Worm (Caenorhabditis elegans) whole organism, L1 larva: ENCODE results near the gene cul-6.

Experiments used
- C16A3.4 ChIP-seq: fragments of 150-350 bp; optimal IDR thresholded peaks from 2 replicates; lab custom pipeline; 2014; ENCODE audit warnings: missing biosample characterization, missing genetic modification characterization
- C34B4.2 ChIP-seq: sonication (generic microtip); optimal IDR thresholded peaks from 2 replicates; lab custom pipeline; 2017; ENCODE audit warnings: mild to moderate bottlenecking, missing genetic modification characterization, missing compliant biosample characterization
- Y116A8C.19 ChIP-seq: sonication (generic microtip); optimal IDR thresholded peaks from 2 replicates; lab custom pipeline; 2016; ENCODE audit warnings: missing compliant biosample characterization, missing genetic modification characterization, borderline replicate concordance
- aha-1 ChIP-seq: fragments of 150-350 bp; optimal IDR thresholded peaks from 2 replicates; lab custom pipeline; 2014; ENCODE audit warnings: missing biosample characterization, missing genetic modification characterization
- alr-1 ChIP-seq: fragments of 200-800 bp; sonication (Bioruptor generic); optimal IDR thresholded peaks from 2 replicates; lab custom pipeline; 2018; ENCODE audit warnings: borderline replicate concordance, mild to moderate bottlenecking, missing genetic modification characterization, missing compliant biosample characterization
- aly-2 ChIP-seq: fragments of 150-350 bp; optimal IDR thresholded peaks from 2 replicates; lab custom pipeline; 2014; ENCODE audit warnings: missing biosample characterization, missing genetic modification characterization
- ama-1 ChIP-seq: fragments of 150-350 bp; optimal IDR thresholded peaks from 2 replicates; lab custom pipeline; 2014
- ceh-63 ChIP-seq: fragments of 200-800 bp; sonication (Bioruptor generic); optimal IDR thresholded peaks from 2 replicates; lab custom pipeline; 2018; ENCODE audit warnings: mild to moderate bottlenecking, missing genetic modification characterization, missing compliant biosample characterization
- ceh-82 ChIP-seq, 3 experiments: fragments of 150-350 bp in 1 of 3; sonication (generic microtip) in 2 of 3; optimal IDR thresholded peaks; 2 replicates each; lab custom pipeline; 2014 to 2017; ENCODE audit warnings: missing biosample characterization in 3 of 3, missing genetic modification characterization in 3 of 3
- ceh-90 ChIP-seq: sonication (generic microtip); optimal IDR thresholded peaks from 2 replicates; lab custom pipeline; 2016; ENCODE audit warnings: missing genetic modification characterization, missing compliant biosample characterization
- ces-1 ChIP-seq: fragments of 150-350 bp; optimal IDR thresholded peaks from 2 replicates; lab custom pipeline; 2014; ENCODE audit warnings: missing biosample characterization, missing genetic modification reagents, missing genetic modification characterization
- efl-3 ChIP-seq: fragments of 200-800 bp; sonication (Bioruptor generic); optimal IDR thresholded peaks from 2 replicates; lab custom pipeline; 2018; ENCODE audit warnings: mild to moderate bottlenecking, missing genetic modification characterization, missing compliant biosample characterization
- egl-13 ChIP-seq: sonication (generic microtip); optimal IDR thresholded peaks from 2 replicates; lab custom pipeline; 2016; ENCODE audit warnings: missing genotype, missing genetic modification reagents, missing genetic modification characterization, missing compliant biosample characterization
- egl-27 ChIP-seq, 2 experiments: fragments of 150-350 bp in 1 of 2; sonication (generic microtip); optimal IDR thresholded peaks; 3 replicates each; lab custom pipeline; 2017 to 2018; ENCODE audit warnings: missing biosample characterization in 2 of 2, missing genetic modification characterization in 2 of 2, missing genetic modification reagents in 2 of 2
- elt-2 ChIP-seq: sonication (generic microtip); optimal IDR thresholded peaks from 2 replicates; lab custom pipeline; 2016; ENCODE audit warnings: missing genetic modification characterization, mild to moderate bottlenecking, inconsistent platforms, missing compliant biosample characterization, missing genetic modification reagents
- fkh-8 ChIP-seq: sonication (generic microtip); optimal IDR thresholded peaks from 2 replicates; lab custom pipeline; 2016; ENCODE audit warnings: mild to moderate bottlenecking, missing genetic modification characterization, missing compliant biosample characterization
- grh-1 ChIP-seq: fragments of 200-800 bp; sonication (Bioruptor generic); IDR thresholded peaks from 2 replicates; pipeline ENCODE4 v1.3.6; 2022; ENCODE audit warnings: missing genetic modification reagents, missing genetic modification characterization, missing compliant biosample characterization
- irx-1 ChIP-seq: sonication (generic microtip); optimal IDR thresholded peaks from 2 replicates; lab custom pipeline; 2016; ENCODE audit warnings: missing genetic modification characterization, missing compliant biosample characterization
- isw-1 ChIP-seq: fragments of 200-800 bp; sonication (Bioruptor generic); IDR thresholded peaks from 2 replicates; pipeline ENCODE4 v1.3.6; 2022; ENCODE audit warnings: missing genetic modification characterization, missing compliant biosample characterization
- jun-1 ChIP-seq: fragments of 150-350 bp; optimal IDR thresholded peaks from 2 replicates; lab custom pipeline; 2014; ENCODE audit warnings: missing biosample characterization, missing genetic modification reagents, missing genetic modification characterization
- lin-14 ChIP-seq: fragments of 200-800 bp; sonication (Bioruptor generic); optimal IDR thresholded peaks from 2 replicates; lab custom pipeline; 2018; ENCODE audit warnings: mild to moderate bottlenecking, missing genetic modification characterization, moderate library complexity, missing compliant biosample characterization
- lin-15B ChIP-seq: fragments of 150-350 bp; sonication (generic microtip); optimal IDR thresholded peaks from 3 replicates; lab custom pipeline; 2014; ENCODE audit warnings: missing biosample characterization, missing genetic modification characterization
- lin-35 ChIP-seq, 2 experiments: fragments of 150-350 bp; optimal IDR thresholded peaks; 2 replicates each; lab custom pipeline; 2014; ENCODE audit warnings: missing biosample characterization in 2 of 2, missing genetic modification characterization in 2 of 2, missing genetic modification reagents in 2 of 2
- lir-3 ChIP-seq: sonication (generic microtip); optimal IDR thresholded peaks from 2 replicates; lab custom pipeline; 2016; ENCODE audit warnings: mild to moderate bottlenecking, missing genetic modification characterization, moderate library complexity, missing compliant biosample characterization; ENCODE audit not compliant: poor library complexity
- lsy-2 ChIP-seq, 2 experiments: fragments of 150-350 bp; optimal IDR thresholded peaks; 2 replicates each; lab custom pipeline; 2014; ENCODE audit warnings: missing biosample characterization in 2 of 2, missing genetic modification characterization in 2 of 2
- mdl-1 ChIP-seq, 2 experiments: fragments of 150-350 bp; optimal IDR thresholded peaks; 2 replicates each; lab custom pipeline; 2014 to 2017; ENCODE audit warnings: missing biosample characterization in 2 of 2, missing genetic modification characterization in 2 of 2, inconsistent platforms in 1 of 2
- mef-2 ChIP-seq: fragments of 150-350 bp; optimal IDR thresholded peaks from 2 replicates; lab custom pipeline; 2014; ENCODE audit warnings: missing biosample characterization, missing genetic modification characterization
- nhr-11 ChIP-seq: fragments of 150-350 bp; optimal IDR thresholded peaks from 2 replicates; lab custom pipeline; 2014; ENCODE audit warnings: missing biosample characterization, missing genetic modification characterization
- nhr-20 ChIP-seq: sonication (generic microtip); optimal IDR thresholded peaks from 2 replicates; lab custom pipeline; 2016; ENCODE audit warnings: mild to moderate bottlenecking, missing genetic modification characterization, missing compliant biosample characterization
- nhr-47 ChIP-seq: sonication (generic microtip); optimal IDR thresholded peaks from 2 replicates; lab custom pipeline; 2016; ENCODE audit warnings: mild to moderate bottlenecking, missing genetic modification characterization, moderate library complexity, missing compliant biosample characterization
- nhr-76 ChIP-seq: sonication (generic microtip); optimal IDR thresholded peaks from 2 replicates; lab custom pipeline; 2017; ENCODE audit warnings: missing biosample characterization, missing genetic modification characterization
- nhr-77 ChIP-seq: fragments of 150-350 bp; optimal IDR thresholded peaks from 2 replicates; lab custom pipeline; 2014; ENCODE audit warnings: missing biosample characterization, missing genetic modification characterization
- nhr-85 ChIP-seq: sonication (generic microtip); peaks from one replicate; lab custom pipeline; 2016; ENCODE audit warnings: missing genetic modification characterization, inconsistent platforms, missing compliant biosample characterization
- pax-3 ChIP-seq: fragments of 200-800 bp; sonication (Bioruptor generic); optimal IDR thresholded peaks from 2 replicates; lab custom pipeline; 2018; ENCODE audit warnings: mild to moderate bottlenecking, missing genetic modification characterization, moderate library complexity, missing compliant biosample characterization
- pqm-1 ChIP-seq: sonication (generic microtip); optimal IDR thresholded peaks from 3 replicates; lab custom pipeline; 2017; ENCODE audit warnings: missing biosample characterization, missing genetic modification characterization
- skn-1 ChIP-seq: fragments of 150-350 bp; optimal IDR thresholded peaks from 2 replicates; lab custom pipeline; 2014; ENCODE audit warnings: missing biosample characterization, missing genetic modification characterization
- sptf-1 ChIP-seq: fragments of 150-350 bp; optimal IDR thresholded peaks from 2 replicates; lab custom pipeline; 2014; ENCODE audit warnings: missing biosample characterization, missing genetic modification characterization
- sup-37 ChIP-seq: fragments of 200-800 bp; sonication (Bioruptor generic); optimal IDR thresholded peaks from 2 replicates; lab custom pipeline; 2018; ENCODE audit warnings: mild to moderate bottlenecking, missing genetic modification characterization, missing compliant biosample characterization
- swsn-7 ChIP-seq: sonication (generic microtip); optimal IDR thresholded peaks from 2 replicates; lab custom pipeline; 2016; ENCODE audit warnings: missing genetic modification characterization, missing compliant biosample characterization
- tbx-2 ChIP-seq: sonication (generic microtip); optimal IDR thresholded peaks from 2 replicates; lab custom pipeline; 2016; ENCODE audit warnings: missing genetic modification characterization, missing compliant biosample characterization
- tlp-1 ChIP-seq: fragments of 150-350 bp; optimal IDR thresholded peaks from 2 replicates; lab custom pipeline; 2014; ENCODE audit warnings: missing biosample characterization, missing genetic modification characterization
- unc-130 ChIP-seq: fragments of 150-350 bp; optimal IDR thresholded peaks from 2 replicates; lab custom pipeline; 2017; ENCODE audit warnings: missing biosample characterization, missing genetic modification characterization, inconsistent platforms
- xbp-1 ChIP-seq: sonication (generic microtip); optimal IDR thresholded peaks from 2 replicates; lab custom pipeline; 2016; ENCODE audit warnings: missing genetic modification characterization, missing compliant biosample characterization
- zag-1 ChIP-seq: fragments of 150-350 bp; optimal IDR thresholded peaks from 2 replicates; lab custom pipeline; 2014; ENCODE audit warnings: missing biosample characterization, missing genetic modification characterization
- ztf-11 ChIP-seq, 2 experiments: sonication (generic microtip); optimal IDR thresholded peaks; 2 replicates each; lab custom pipeline; 2016 to 2017; ENCODE audit warnings: missing genetic modification characterization in 2 of 2, missing biosample characterization in 1 of 2, missing compliant biosample characterization in 1 of 2
- ztf-4 ChIP-seq: fragments of 150-350 bp; optimal IDR thresholded peaks from 2 replicates; lab custom pipeline; 2014; ENCODE audit warnings: missing biosample characterization, missing genetic modification characterization

The cul-6 gene

ce11 chrIV:12599158-12599557, 8.9 kb upstream of the cul-6 start, which contains the start of gene pgp-1:
TSS of gene pgp-1 (minus strand) at chrIV:12599169.
- TF ChIP-seq egl-13 (tag; lab: Kevin White, UChicago) (no peak), lin-14 (GFP tag; lab: Kevin White, UChicago) (peak; percentile 13), pqm-1 (tag; lab: Kevin White, UChicago) (peak; percentile 88), ceh-90 (tag; lab: Kevin White, UChicago) (no peak), mdl-1 (tag; optimal IDR thresholded peaks at IDR 0.05; lab: Kevin White, UChicago) (no peak), ama-1 (lab: Kevin White, UChicago) (no peak), swsn-7 (tag; lab: Kevin White, UChicago) (no peak), C16A3.4 (no peak), sup-37 (GFP tag; lab: Kevin White, UChicago) (no peak), unc-130 (tag; lab: Kevin White, UChicago) (no peak), nhr-20 (tag; lab: Kevin White, UChicago) (peak; percentile 20), elt-2 (tag; lab: Kevin White, UChicago) (peak; percentile 90), nhr-76 (tag; lab: Kevin White, UChicago) (no peak), irx-1 (tag; lab: Kevin White, UChicago) (no peak), lir-3 (tag; lab: Kevin White, UChicago) (no peak), pax-3 (tag; lab: Kevin White, UChicago) (no peak), C34B4.2 (tag; lab: Kevin White, UChicago) (no peak), ceh-82 (tag; optimal IDR thresholded peaks at IDR 0.05; lab: Kevin White, UChicago) (no peak), lin-35 (GFP tag; optimal IDR thresholded peaks at IDR 0.05; lab: Kevin White, UChicago) (peak in 1 of 2 experiments; percentile 27), nhr-11 (tag; lab: Kevin White, UChicago) (no peak), ztf-11 (tag; optimal IDR thresholded peaks at IDR 0.05; lab: Kevin White, UChicago) (no peak), nhr-47 (tag; lab: Kevin White, UChicago) (no peak), ztf-4 (tag; lab: Kevin White, UChicago) (no peak)

ce11 chrIV:12596960-12597359, 6.7 kb upstream of the cul-6 start:
- TF ChIP-seq pqm-1 (tag; lab: Kevin White, UChicago) = no peak
- TF ChIP-seq Y116A8C.19 (tag; lab: Kevin White, UChicago) = no peak
- TF ChIP-seq lin-14 (GFP tag; lab: Kevin White, UChicago) = no peak
- TF ChIP-seq lsy-2 (tag; optimal IDR thresholded peaks at IDR 0.05; lab: Kevin White, UChicago) = no peak
- TF ChIP-seq efl-3 (GFP tag; lab: Kevin White, UChicago) = no peak
- TF ChIP-seq ceh-90 (tag; lab: Kevin White, UChicago) = no peak
- TF ChIP-seq mef-2 (tag; lab: Kevin White, UChicago) = no peak
- TF ChIP-seq skn-1 = no peak
- no peak for TF ChIP-seq lin-15B (tag; lab: Kevin White, UChicago)
- no peak for TF ChIP-seq nhr-47 (tag; lab: Kevin White, UChicago)
- TF ChIP-seq aha-1 (tag; lab: Kevin White, UChicago) = no peak
- no peak for TF ChIP-seq nhr-11 (tag; lab: Kevin White, UChicago)
- no peak for TF ChIP-seq egl-13 (tag; lab: Kevin White, UChicago)
- TF ChIP-seq aly-2 (tag; lab: Kevin White, UChicago) = no peak
- TF ChIP-seq egl-27 (tag; optimal IDR thresholded peaks at IDR 0.05; lab: Kevin White, UChicago) = no peak

ce11 chrIV:12594574-12594973, 4.3 kb upstream of the cul-6 start:
- TF ChIP-seq ztf-11 (tag; optimal IDR thresholded peaks at IDR 0.05; lab: Kevin White, UChicago) (peak in 1 of 2 experiments; percentile 40), nhr-85 (tag; lab: Kevin White, UChicago) (no peak), skn-1 (peak; percentile 72), ceh-82 (tag; optimal IDR thresholded peaks at IDR 0.05; lab: Kevin White, UChicago) (peak; percentile 41 to 84 (median 68)), nhr-11 (tag; lab: Kevin White, UChicago) (no peak), fkh-8 (tag; lab: Kevin White, UChicago) (peak; percentile 80), tbx-2 (peak; percentile 83), swsn-7 (tag; lab: Kevin White, UChicago) (peak; percentile 83), pqm-1 (tag; lab: Kevin White, UChicago) (no peak), zag-1 (no peak), egl-13 (tag; lab: Kevin White, UChicago) (peak; percentile 73), isw-1 (GFP tag; lab: Robert Waterston, UW) (peak; percentile 74), unc-130 (tag; lab: Kevin White, UChicago) (no peak), lin-14 (GFP tag; lab: Kevin White, UChicago) (peak; percentile 88), xbp-1 (tag; lab: Kevin White, UChicago) (peak; percentile 70), alr-1 (no peak), nhr-77 (peak; percentile 22), tlp-1 (tag; lab: Kevin White, UChicago) (no peak), grh-1 (no peak), ces-1 (no peak), jun-1 (tag; lab: Kevin White, UChicago) (peak; percentile 40), ceh-63 (GFP tag; lab: Kevin White, UChicago) (peak; percentile 1), C16A3.4 (peak; percentile 53), sptf-1 (no peak), ztf-4 (tag; lab: Kevin White, UChicago) (no peak)
